Worm (Caenorhabditis elegans): ENCODE measurements around the gene R11D1.10.

DNA sequence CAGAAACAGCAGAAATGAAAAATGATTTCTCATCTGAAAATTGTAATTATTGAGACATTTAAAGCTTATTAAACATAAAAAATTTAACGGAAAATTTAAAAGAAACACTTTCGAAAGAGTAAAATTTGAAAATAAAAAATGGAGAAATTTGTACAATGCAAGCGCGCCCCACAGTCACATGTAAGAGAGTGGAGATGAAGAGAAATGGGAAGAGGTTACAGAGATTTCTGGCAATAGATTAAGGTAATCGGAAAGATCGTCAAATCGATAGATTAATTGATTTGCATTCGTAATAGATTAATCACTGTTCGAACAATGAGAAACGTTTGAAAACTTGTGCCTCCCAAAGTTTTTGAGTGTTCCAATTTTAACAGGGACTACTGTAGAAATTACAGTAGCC, 18.1 kb downstream of the R11D1.10 start, which contains the start of gene C15C8.4:
- TF ChIP-seq egl-27 (tag; optimal IDR thresholded peaks at IDR 0.05): no peak
- no peak for TF ChIP-seq unc-62 (GFP tag; optimal IDR thresholded peaks at IDR 0.05)
- TF ChIP-seq ets-5 (GFP tag; IDR thresholded peaks at IDR 0.05): no peak
- no peak for TF ChIP-seq ama-1 (optimal IDR thresholded peaks at IDR 0.05)
- TF ChIP-seq unc-86 (tag; optimal IDR thresholded peaks at IDR 0.05): no peak
- no peak for TF ChIP-seq elt-2 (tag; optimal IDR thresholded peaks at IDR 0.05)
- no peak for TF ChIP-seq nhr-237 (tag; optimal IDR thresholded peaks at IDR 0.05)
- TF ChIP-seq egl-13 (tag; optimal IDR thresholded peaks at IDR 0.05): no peak
- no peak for TF ChIP-seq mdl-1 (tag; optimal IDR thresholded peaks at IDR 0.05)
- no peak for TF ChIP-seq ztf-4 (tag; optimal IDR thresholded peaks at IDR 0.05)
- no peak for TF ChIP-seq skn-1 (tag; optimal IDR thresholded peaks at IDR 0.05)
- TF ChIP-seq nhr-47 (tag; optimal IDR thresholded peaks at IDR 0.05): no peak
- no peak for TF ChIP-seq lin-15B (tag; optimal IDR thresholded peaks at IDR 0.05)
